Worm (Caenorhabditis elegans): ENCODE measurements around the gene rpl-9.
A peak's percentile ranks its signal among the peaks of the same experiment; 100 is the strongest.

ce11 chrIII:7524830-7525344 lies 47.7 kb downstream of the rpl-9 start:
- peak; percentile 64 for TF ChIP-seq unc-62 (GFP tag; optimal IDR thresholded peaks at IDR 0.05)
- TF ChIP-seq snpc-4 (tag; optimal IDR thresholded peaks at IDR 0.05), result no peak
- TF ChIP-seq unc-120 (tag; optimal IDR thresholded peaks at IDR 0.05; ENCODE audit: poor library complexity, severe bottlenecking), result no peak

Measured in whole organism, mixed stage, embryonic.